Fruit fly (Drosophila melanogaster) whole organism, embryonic: Measurements from ENCODE around the gene aph-1.
A peak's percentile ranks its signal among the peaks of the same experiment; 100 is the strongest.

Experiments
- Aef1 ChIP-seq: fragments of 200-800 bp; sonication (Bioruptor generic); IDR thresholded peaks from 3 replicates; pipeline ENCODE4 v1.3.6; 2022; ENCODE audit warnings: missing biosample characterization, missing genetic modification characterization
- CG10543 ChIP-seq: fragments of 200-800 bp; sonication (Bioruptor generic); optimal IDR thresholded peaks from 3 replicates; lab custom pipeline; 2017; ENCODE audit warnings: missing biosample characterization, mild to moderate bottlenecking, missing genetic modification characterization, moderate library complexity
- CG10565 ChIP-seq: fragments of 200-800 bp; sonication (Bioruptor generic); optimal IDR thresholded peaks from 3 replicates; lab custom pipeline; 2016; ENCODE audit warnings: missing biosample characterization, mild to moderate bottlenecking, missing genetic modification characterization
- CG10979 ChIP-seq: fragments of 200-800 bp; sonication (Bioruptor generic); optimal IDR thresholded peaks from 2 replicates; lab custom pipeline; 2018; ENCODE audit warnings: missing biosample characterization, mild to moderate bottlenecking, missing genetic modification characterization, moderate library complexity
- CG12104 ChIP-seq: fragments of 200-800 bp; sonication (Bioruptor generic); optimal IDR thresholded peaks from 3 replicates; lab custom pipeline; 2016; ENCODE audit warnings: missing biosample characterization, missing genetic modification characterization
- CG12155 ChIP-seq: fragments of 200-800 bp; sonication (Bioruptor generic); optimal IDR thresholded peaks from 3 replicates; lab custom pipeline; 2016; ENCODE audit warnings: missing biosample characterization, missing genetic modification characterization
- CG13775 ChIP-seq: fragments of 200-800 bp; sonication (Bioruptor generic); optimal IDR thresholded peaks from 3 replicates; lab custom pipeline; 2017; ENCODE audit warnings: missing biosample characterization, mild to moderate bottlenecking, missing genetic modification characterization
- CG14667 ChIP-seq: fragments of 200-800 bp; sonication (Bioruptor generic); IDR thresholded peaks from 2 replicates; pipeline ENCODE4 v1.3.6; 2022; ENCODE audit warnings: missing biosample characterization, missing genetic modification characterization
- CG14710 ChIP-seq: fragments of 200-800 bp; sonication (Bioruptor generic); optimal IDR thresholded peaks from 3 replicates; lab custom pipeline; 2019; ENCODE audit warnings: missing biosample characterization, mild to moderate bottlenecking, missing genetic modification characterization, moderate library complexity
- CG15479 ChIP-seq: fragments of 200-800 bp; sonication (Bioruptor generic); optimal IDR thresholded peaks from 3 replicates; lab custom pipeline; 2019; ENCODE audit warnings: missing biosample characterization, mild to moderate bottlenecking, missing genetic modification characterization, moderate library complexity
- CG1603 ChIP-seq: fragments of 200-800 bp; sonication (Bioruptor generic); optimal IDR thresholded peaks from 2 replicates; lab custom pipeline; 2019; ENCODE audit warnings: missing biosample characterization, mild to moderate bottlenecking, missing genetic modification characterization, moderate library complexity
- CG17568 ChIP-seq: fragments of 200-800 bp; sonication (Bioruptor generic); optimal IDR thresholded peaks from 2 replicates; lab custom pipeline; 2018; ENCODE audit warnings: missing biosample characterization, mild to moderate bottlenecking, missing genetic modification characterization, moderate library complexity
- CG18476 ChIP-seq: fragments of 200-800 bp; sonication (Bioruptor generic); optimal IDR thresholded peaks from 2 replicates; lab custom pipeline; 2016; ENCODE audit warnings: missing biosample characterization, mild to moderate bottlenecking, missing genetic modification characterization
- CG18619 ChIP-seq: fragments of 200-800 bp; sonication (Bioruptor generic); optimal IDR thresholded peaks from 3 replicates; lab custom pipeline; 2017; ENCODE audit warnings: missing biosample characterization, mild to moderate bottlenecking, missing genetic modification characterization
- CG2712 ChIP-seq: fragments of 200-800 bp; optimal IDR thresholded peaks from 3 replicates; lab custom pipeline; 2019; ENCODE audit warnings: missing biosample characterization, mild to moderate bottlenecking, missing genetic modification characterization, moderate library complexity
- CG33557 ChIP-seq: fragments of 200-800 bp; sonication (Bioruptor generic); optimal IDR thresholded peaks from 2 replicates; lab custom pipeline; 2019; ENCODE audit warnings: missing biosample characterization, mild to moderate bottlenecking, missing genetic modification characterization, moderate library complexity
- CG7556 ChIP-seq: fragments of 200-800 bp; sonication (Bioruptor generic); optimal IDR thresholded peaks from 2 replicates; lab custom pipeline; 2017; ENCODE audit warnings: missing biosample characterization, mild to moderate bottlenecking, missing genetic modification characterization
- CG8290 ChIP-seq, 3 experiments: fragments of 200-800 bp; sonication (Bioruptor generic); optimal IDR thresholded peaks; 2 replicates each; lab custom pipeline; 2016 to 2019; ENCODE audit warnings: missing biosample characterization in 3 of 3, missing genetic modification characterization in 3 of 3, mild to moderate bottlenecking in 2 of 3, moderate library complexity in 1 of 3
- CG8944 ChIP-seq: fragments of 200-800 bp; sonication (Bioruptor generic); optimal IDR thresholded peaks from 3 replicates; lab custom pipeline; 2016; ENCODE audit warnings: missing biosample characterization, missing genetic modification characterization
- CkIIα-i1 ChIP-seq: fragments of 200-800 bp; sonication (Bioruptor generic); IDR thresholded peaks from 2 replicates; pipeline ENCODE4 v1.3.6; 2022; ENCODE audit warnings: missing biosample characterization, missing genetic modification characterization
- CoRest ChIP-seq: fragments of 200-800 bp; sonication (Bioruptor generic); optimal IDR thresholded peaks from 3 replicates; lab custom pipeline; 2018; ENCODE audit warnings: missing biosample characterization, mild to moderate bottlenecking, missing genetic modification characterization, moderate library complexity
- ERR ChIP-seq: fragments of 200-800 bp; sonication (Bioruptor generic); optimal IDR thresholded peaks from 2 replicates; lab custom pipeline; 2016; ENCODE audit warnings: missing biosample characterization, missing genetic modification characterization
- Gsc ChIP-seq: fragments of 200-800 bp; sonication (Bioruptor generic); IDR thresholded peaks from 2 replicates; pipeline ENCODE4 v1.3.6; 2022; ENCODE audit warnings: missing biosample characterization, missing genetic modification characterization
- Myb ChIP-seq: fragments of 200-800 bp; sonication (Bioruptor generic); optimal IDR thresholded peaks from 2 replicates; lab custom pipeline; 2016; ENCODE audit warnings: missing biosample characterization, missing genetic modification characterization
- PHDP ChIP-seq: fragments of 200-800 bp; sonication (Bioruptor generic); optimal IDR thresholded peaks from 3 replicates; lab custom pipeline; 2018; ENCODE audit warnings: missing biosample characterization, mild to moderate bottlenecking, missing genetic modification characterization, moderate library complexity
- Sox100B ChIP-seq: fragments of 200-800 bp; sonication (Bioruptor generic); optimal IDR thresholded peaks from 3 replicates; lab custom pipeline; 2018; ENCODE audit warnings: missing biosample characterization, mild to moderate bottlenecking, missing genetic modification characterization
- Sry-β ChIP-seq: fragments of 200-800 bp; sonication (Bioruptor generic); optimal IDR thresholded peaks from 2 replicates; lab custom pipeline; 2018; ENCODE audit warnings: missing biosample characterization, mild to moderate bottlenecking, missing genetic modification characterization, moderate library complexity
- Taf1 ChIP-seq: fragments of 200-800 bp; sonication (Bioruptor generic); IDR thresholded peaks from 2 replicates; pipeline ENCODE4 v1.3.6; 2022; ENCODE audit warnings: missing biosample characterization, missing genetic modification characterization
- YL-1 ChIP-seq: fragments of 200-800 bp; sonication (Bioruptor generic); optimal IDR thresholded peaks from 3 replicates; lab custom pipeline; 2017; ENCODE audit warnings: missing biosample characterization, mild to moderate bottlenecking, missing genetic modification characterization
- az2 ChIP-seq: fragments of 200-800 bp; sonication (Bioruptor generic); optimal IDR thresholded peaks from 3 replicates; lab custom pipeline; 2016; ENCODE audit warnings: missing biosample characterization, missing genetic modification characterization
- caup ChIP-seq: fragments of 200-800 bp; sonication (Bioruptor generic); optimal IDR thresholded peaks from 3 replicates; lab custom pipeline; 2017; ENCODE audit warnings: missing biosample characterization, mild to moderate bottlenecking, missing genetic modification characterization, moderate library complexity; ENCODE audit not compliant: severe bottlenecking
- ems ChIP-seq: fragments of 200-800 bp; sonication (Bioruptor generic); optimal IDR thresholded peaks from 3 replicates; lab custom pipeline; 2016; ENCODE audit warnings: missing biosample characterization, missing genetic modification characterization
- fd102C ChIP-seq: fragments of 200-800 bp; sonication (Bioruptor generic); optimal IDR thresholded peaks from 2 replicates; lab custom pipeline; 2018; ENCODE audit warnings: missing biosample characterization, mild to moderate bottlenecking, missing genetic modification characterization, moderate library complexity
- fu2 ChIP-seq: fragments of 200-800 bp; sonication (Bioruptor generic); optimal IDR thresholded peaks from 2 replicates; lab custom pipeline; 2016; ENCODE audit warnings: missing biosample characterization, missing genetic modification characterization
- gcm ChIP-seq: fragments of 200-800 bp; sonication (Bioruptor generic); optimal IDR thresholded peaks from 2 replicates; lab custom pipeline; 2019; ENCODE audit warnings: missing biosample characterization, mild to moderate bottlenecking, missing genetic modification characterization, moderate library complexity
- gfzf ChIP-seq: fragments of 200-800 bp; sonication (Bioruptor generic); optimal IDR thresholded peaks from 2 replicates; lab custom pipeline; 2016; ENCODE audit warnings: missing biosample characterization, mild to moderate bottlenecking, missing genetic modification characterization, moderate library complexity
- gro ChIP-seq: fragments of 200-800 bp; sonication (Bioruptor generic); optimal IDR thresholded peaks from 2 replicates; lab custom pipeline; 2016; ENCODE audit warnings: missing biosample characterization, missing genetic modification characterization
- hth ChIP-seq: fragments of >200 bp; optimal IDR thresholded peaks from 2 replicates; lab custom pipeline; 2017; ENCODE audit warnings: inconsistent platforms
- kah ChIP-seq: fragments of 200-800 bp; sonication (Bioruptor generic); optimal IDR thresholded peaks from 2 replicates; lab custom pipeline; 2018; ENCODE audit warnings: missing biosample characterization, mild to moderate bottlenecking, missing genetic modification characterization
- odd ChIP-seq: fragments of 200-800 bp; sonication (Bioruptor generic); optimal IDR thresholded peaks from 2 replicates; lab custom pipeline; 2017; ENCODE audit warnings: missing biosample characterization, mild to moderate bottlenecking, missing genetic modification characterization
- pho ChIP-seq: fragments of 200-800 bp; sonication (Bioruptor generic); optimal IDR thresholded peaks from 2 replicates; lab custom pipeline; 2016; ENCODE audit warnings: missing biosample characterization, missing genetic modification characterization
- pita ChIP-seq: fragments of 200-800 bp; sonication (Bioruptor generic); optimal IDR thresholded peaks from 2 replicates; lab custom pipeline; 2017; ENCODE audit warnings: missing biosample characterization, mild to moderate bottlenecking, missing genetic modification characterization
- salm ChIP-seq: fragments of 200-800 bp; sonication (Bioruptor generic); optimal IDR thresholded peaks from 2 replicates; lab custom pipeline; 2018; ENCODE audit warnings: missing biosample characterization, mild to moderate bottlenecking, missing genetic modification characterization
- slp2 ChIP-seq: fragments of 200-800 bp; sonication (Bioruptor generic); optimal IDR thresholded peaks from 2 replicates; lab custom pipeline; 2016; ENCODE audit warnings: missing biosample characterization, missing genetic modification characterization
- stc ChIP-seq: fragments of 200-800 bp; sonication (Bioruptor generic); IDR thresholded peaks from 2 replicates; pipeline ENCODE4 v1.3.6; 2022; ENCODE audit warnings: missing biosample characterization, missing genetic modification characterization
- sug ChIP-seq: fragments of 200-800 bp; optimal IDR thresholded peaks from 2 replicates; lab custom pipeline; 2019; ENCODE audit warnings: missing biosample characterization, mild to moderate bottlenecking, missing genetic modification characterization, moderate library complexity
- tap ChIP-seq: fragments of 200-800 bp; optimal IDR thresholded peaks from 3 replicates; lab custom pipeline; 2019; ENCODE audit warnings: missing biosample characterization, mild to moderate bottlenecking, missing genetic modification characterization, moderate library complexity
- tup ChIP-seq: fragments of 200-800 bp; sonication (Bioruptor generic); optimal IDR thresholded peaks from 2 replicates; lab custom pipeline; 2016; ENCODE audit warnings: missing biosample characterization, mild to moderate bottlenecking, missing genetic modification characterization, moderate library complexity

aph-1 gene

DNA sequence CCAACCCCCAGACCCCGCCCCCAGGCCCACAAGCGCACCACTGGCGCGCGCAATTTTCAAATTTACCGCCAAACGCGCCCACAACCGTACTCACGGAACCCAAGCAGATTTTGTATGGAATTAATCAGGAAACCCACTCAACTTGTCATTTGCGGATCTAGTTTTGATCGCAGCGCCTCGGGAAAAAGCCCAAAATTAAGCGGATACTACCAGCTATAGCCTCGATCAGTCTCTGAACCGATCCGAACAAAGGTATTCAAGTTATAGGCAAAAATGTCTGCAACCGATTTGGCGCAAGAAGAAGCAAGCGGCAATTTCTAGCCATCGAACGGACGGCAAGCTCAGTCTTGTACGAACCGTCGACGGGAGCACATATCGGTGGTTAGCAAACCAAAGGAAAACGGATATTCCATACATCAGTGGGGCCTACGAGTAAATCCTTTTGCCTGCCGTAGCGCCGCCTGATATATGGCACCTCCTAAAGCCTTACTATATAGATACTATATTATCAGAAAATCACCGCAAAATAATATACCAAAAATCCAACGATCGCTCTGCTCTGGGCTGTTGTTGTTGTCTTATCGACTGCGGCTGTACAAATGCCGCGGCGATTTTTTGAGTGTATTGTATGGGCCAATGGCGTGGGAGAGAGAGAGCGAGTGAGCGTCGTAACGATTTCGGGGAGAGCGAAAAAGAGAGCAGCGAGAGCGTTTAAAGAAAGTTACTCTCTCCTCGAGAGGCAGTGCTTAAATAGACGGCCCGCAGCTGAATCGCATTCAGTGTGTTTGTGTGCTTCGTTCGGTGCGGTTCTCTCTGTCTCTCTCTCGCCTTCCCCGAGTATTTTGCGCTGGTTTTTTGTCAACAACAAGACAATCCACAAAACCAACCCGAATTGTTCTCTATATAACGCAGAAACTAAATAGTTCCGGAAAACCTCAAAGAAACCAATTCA, 13.3 kb upstream of the aph-1 start, which contains the start of gene Pgk (continued):
- TF ChIP-seq az2 (GFP tag; lab: Kevin White, UChicago): no peak
- peak; percentile 16 for TF ChIP-seq CG10979 (tag; lab: Kevin White, UChicago)
- TF ChIP-seq Sox100B: peak; percentile 75
- peak; percentile 80 for TF ChIP-seq CG17568 (GFP tag; lab: Kevin White, UChicago)
- TF ChIP-seq CG18476 (GFP tag; lab: Kevin White, UChicago): peak; percentile 59
- peak; percentile 78 for TF ChIP-seq gro
- peak; percentile 54 for TF ChIP-seq PHDP (tag; lab: Kevin White, UChicago)
- TF ChIP-seq tap (tag; lab: Kevin White, UChicago): peak; percentile 14
- peak; percentile 16 for TF ChIP-seq CG8290 (GFP tag; optimal IDR thresholded peaks at IDR 0.05; lab: Kevin White, UChicago)
- TF ChIP-seq CG8290 (tag; optimal IDR thresholded peaks at IDR 0.05; lab: Kevin White, UChicago): peak in 1 of 2 experiments; percentile 57
- no peak for TF ChIP-seq CkIIα-i1
- no peak for TF ChIP-seq CG10565
- TF ChIP-seq CG12104 (GFP tag; lab: Kevin White, UChicago): no peak
- TF ChIP-seq CG14667: no peak
- TF ChIP-seq Sry-β: peak; percentile 71
- TF ChIP-seq pho (GFP tag; lab: Kevin White, UChicago): peak; percentile 47
- peak; percentile 33 for TF ChIP-seq gcm (GFP tag; lab: Kevin White, UChicago)
- TF ChIP-seq CoRest (tag; lab: Kevin White, UChicago): peak; percentile 31
- TF ChIP-seq CG15479 (GFP tag; lab: Kevin White, UChicago): peak; percentile 98
- no peak for TF ChIP-seq gfzf
- TF ChIP-seq pita (GFP tag; lab: Kevin White, UChicago): no peak
- peak; percentile 65 for TF ChIP-seq odd (GFP tag; lab: Kevin White, UChicago)
- TF ChIP-seq CG13775 (GFP tag; lab: Kevin White, UChicago): peak; percentile 20
- no peak for TF ChIP-seq Gsc (GFP tag; lab: Robert Waterston, UW)
- peak; percentile 1 for TF ChIP-seq CG12155 (GFP tag; lab: Kevin White, UChicago)
- TF ChIP-seq slp2 (GFP tag; lab: Kevin White, UChicago): no peak
- TF ChIP-seq Aef1 (GFP tag; lab: Robert Waterston, UW): no peak
- TF ChIP-seq tup (GFP tag; lab: Kevin White, UChicago): peak; percentile 34
- TF ChIP-seq fu2: no peak
- peak; percentile 37 for TF ChIP-seq Myb (GFP tag; lab: Kevin White, UChicago)
- TF ChIP-seq CG2712 (tag; lab: Kevin White, UChicago): peak; percentile 39
- peak; percentile 67 for TF ChIP-seq ERR (GFP tag; lab: Kevin White, UChicago)
- TF ChIP-seq YL-1 (GFP tag; lab: Kevin White, UChicago): peak; percentile 17
- TF ChIP-seq ems (GFP tag; lab: Kevin White, UChicago): peak; percentile 62
- no peak for TF ChIP-seq hth (lab: Kevin White, UChicago)
- peak; percentile 39 for TF ChIP-seq sug (tag; lab: Kevin White, UChicago)
- peak; percentile 39 for TF ChIP-seq kah
- TF ChIP-seq stc (GFP tag; lab: Robert Waterston, UW): no peak
- TF ChIP-seq CG33557 (GFP tag; lab: Kevin White, UChicago): peak; percentile 75
- TF ChIP-seq salm (tag; lab: Kevin White, UChicago): peak; percentile 66
- peak; percentile 25 for TF ChIP-seq CG14710 (tag; lab: Kevin White, UChicago)
- peak; percentile 17 for TF ChIP-seq CG8944 (GFP tag; lab: Kevin White, UChicago)
- peak; percentile 51 for TF ChIP-seq caup
- TF ChIP-seq CG7556: peak; percentile 41
- peak; percentile 60 for TF ChIP-seq CG1603
- TF ChIP-seq CG10543 (GFP tag; lab: Kevin White, UChicago): peak; percentile 81
- peak; percentile 17 for TF ChIP-seq fd102C (GFP tag; lab: Kevin White, UChicago)
- no peak for TF ChIP-seq Taf1 (GFP tag; lab: Robert Waterston, UW)
- TF ChIP-seq CG18619 (GFP tag; lab: Kevin White, UChicago): peak; percentile 12
